Worm (Caenorhabditis elegans) whole organism, L4 larva: ENCODE data around the gene tpst-1.
A peak's percentile ranks its signal among the peaks of the same experiment; 100 is the strongest.

Experiments used
- D1046.2 ChIP-seq: fragments of 200-800 bp; sonication (Bioruptor generic); IDR thresholded peaks from 2 replicates; pipeline ENCODE4 v1.3.6; 2022; ENCODE audit warnings: missing genetic modification characterization, missing compliant biosample characterization
- T20F7.1 ChIP-seq: fragments of 200-800 bp; sonication (Bioruptor generic); optimal IDR thresholded peaks from 2 replicates; lab custom pipeline; 2018; ENCODE audit warnings: mild to moderate bottlenecking, missing genetic modification characterization, missing compliant biosample characterization
- Y48G9A.11 ChIP-seq: fragments of 200-800 bp; sonication (Bioruptor generic); IDR thresholded peaks from 2 replicates; pipeline ENCODE4 v1.3.6; 2022; ENCODE audit warnings: missing genetic modification reagents, missing genetic modification characterization, missing compliant biosample characterization
- ZK337.2 ChIP-seq: fragments of 200-800 bp; sonication (Bioruptor generic); IDR thresholded peaks from 2 replicates; pipeline ENCODE4 v1.3.6; 2022; ENCODE audit warnings: missing genetic modification reagents, missing genetic modification characterization, missing compliant biosample characterization
- ZK546.5 ChIP-seq, 2 experiments: sonication (generic microtip); optimal IDR thresholded peaks; 2 replicates each; lab custom pipeline; 2017; ENCODE audit warnings: missing biosample characterization in 2 of 2, missing genetic modification characterization in 2 of 2
- ama-1 ChIP-seq: fragments of 150-350 bp; optimal IDR thresholded peaks from 2 replicates; lab custom pipeline; 2014; ENCODE audit warnings: inconsistent platforms, mixed read lengths
- arid-1 ChIP-seq: fragments of 200-800 bp; sonication (Bioruptor generic); conservative IDR thresholded peaks from 2 replicates; pipeline ENCODE4 v1.3.6; 2022; ENCODE audit warnings: missing genetic modification reagents, missing genetic modification characterization, missing compliant biosample characterization
- attf-4 ChIP-seq: sonication (generic microtip); optimal IDR thresholded peaks from 3 replicates; lab custom pipeline; 2017; ENCODE audit warnings: missing biosample characterization, missing genetic modification characterization
- ceh-28 ChIP-seq: fragments of 150-350 bp; optimal IDR thresholded peaks from 2 replicates; lab custom pipeline; 2014; ENCODE audit warnings: missing biosample characterization, missing genetic modification reagents, missing genetic modification characterization
- ctbp-1 ChIP-seq: fragments of 200-800 bp; sonication (Bioruptor generic); IDR thresholded peaks from 2 replicates; pipeline ENCODE4 v1.3.6; 2022; ENCODE audit warnings: missing genetic modification reagents, missing genetic modification characterization, missing compliant biosample characterization
- daf-12 ChIP-seq: fragments of 150-350 bp; optimal IDR thresholded peaks from 2 replicates; lab custom pipeline; 2014; ENCODE audit warnings: missing biosample characterization, missing genetic modification reagents, missing genetic modification characterization
- daf-19 ChIP-seq: fragments of 200-800 bp; sonication (Bioruptor generic); conservative IDR thresholded peaks from 2 replicates; pipeline ENCODE4 v1.3.6; 2022; ENCODE audit warnings: missing genetic modification characterization, missing compliant biosample characterization
- dmd-9 ChIP-seq: fragments of 200-800 bp; sonication (Bioruptor generic); IDR thresholded peaks from 2 replicates; pipeline ENCODE4 v1.3.6; 2022; ENCODE audit warnings: missing genetic modification reagents, missing genetic modification characterization, missing compliant biosample characterization
- egl-43 ChIP-seq: fragments of 200-800 bp; sonication (Bioruptor generic); IDR thresholded peaks from 2 replicates; pipeline ENCODE4 v1.3.6; 2022; ENCODE audit warnings: missing genetic modification reagents, missing genetic modification characterization, missing compliant biosample characterization
- fkh-10 ChIP-seq: fragments of 150-350 bp; optimal IDR thresholded peaks from 2 replicates; lab custom pipeline; 2014; ENCODE audit warnings: missing biosample characterization, missing genetic modification reagents, missing genetic modification characterization
- gei-8 ChIP-seq: fragments of 200-800 bp; sonication (Bioruptor generic); optimal IDR thresholded peaks from 2 replicates; lab custom pipeline; 2018; ENCODE audit warnings: mild to moderate bottlenecking, missing genetic modification characterization, missing compliant biosample characterization
- hif-1 ChIP-seq, 2 experiments: sonication (generic microtip); optimal IDR thresholded peaks; 2 replicates each; lab custom pipeline; 2016 to 2017; ENCODE audit warnings: missing compliant biosample characterization in 2 of 2, missing genetic modification characterization in 2 of 2, missing genetic modification reagents in 2 of 2, missing genotype in 2 of 2, mild to moderate bottlenecking in 1 of 2
- hlh-30 ChIP-seq: sonication (generic microtip); optimal IDR thresholded peaks from 2 replicates; lab custom pipeline; 2017; ENCODE audit warnings: antibody characterized with exemption, mild to moderate bottlenecking, missing genetic modification characterization, missing compliant biosample characterization; ENCODE audit not compliant: insufficient read depth
- hmg-1.1 ChIP-seq: fragments of 200-800 bp; sonication (Bioruptor generic); IDR thresholded peaks from 2 replicates; pipeline ENCODE4 v1.3.6; 2022; ENCODE audit warnings: missing genetic modification reagents, missing genetic modification characterization, missing compliant biosample characterization
- jun-1 ChIP-seq: fragments of 150-350 bp; optimal IDR thresholded peaks from 2 replicates; lab custom pipeline; 2014; ENCODE audit warnings: missing biosample characterization, missing genetic modification reagents, missing genetic modification characterization
- lim-7 ChIP-seq: fragments of 200-800 bp; sonication (Bioruptor generic); IDR thresholded peaks from 2 replicates; pipeline ENCODE4 v1.3.6; 2022; ENCODE audit warnings: missing genetic modification characterization, missing compliant biosample characterization
- lin-1 ChIP-seq: fragments of 200-800 bp; sonication (Bioruptor generic); IDR thresholded peaks from 2 replicates; pipeline ENCODE4 v1.3.6; 2022; ENCODE audit warnings: missing genetic modification reagents, missing genetic modification characterization, missing compliant biosample characterization
- lin-15B ChIP-seq: fragments of 150-350 bp; sonication (generic microtip); optimal IDR thresholded peaks from 3 replicates; lab custom pipeline; 2014; ENCODE audit warnings: missing biosample characterization, missing genetic modification characterization
- lin-29 ChIP-seq: fragments of 200-800 bp; sonication (Bioruptor generic); IDR thresholded peaks from 2 replicates; pipeline ENCODE4 v1.3.6; 2022; ENCODE audit warnings: missing genetic modification reagents, missing genetic modification characterization, missing compliant biosample characterization
- madf-5 ChIP-seq, 2 experiments: fragments of 200-800 bp; sonication (Bioruptor generic); IDR thresholded peaks; 2 replicates each; pipeline ENCODE4 v1.3.6; 2022; ENCODE audit warnings: missing compliant biosample characterization in 2 of 2, missing genetic modification characterization in 2 of 2
- madf-9 ChIP-seq: fragments of 200-800 bp; sonication (Bioruptor generic); conservative IDR thresholded peaks from 2 replicates; pipeline ENCODE4 v1.3.6; 2022; ENCODE audit warnings: missing genetic modification reagents, missing genetic modification characterization, missing compliant biosample characterization
- mdl-1 ChIP-seq, 2 experiments: fragments of 150-350 bp in 1 of 2; sonication (generic microtip) in 1 of 2; optimal IDR thresholded peaks; 2 replicates each; lab custom pipeline; 2014 to 2017; ENCODE audit warnings: missing biosample characterization in 2 of 2, missing genetic modification characterization in 2 of 2
- mdt-29 ChIP-seq: fragments of 200-800 bp; sonication (Bioruptor generic); IDR thresholded peaks from 2 replicates; pipeline ENCODE4 v1.3.6; 2022; ENCODE audit warnings: missing genetic modification reagents, missing genetic modification characterization, missing compliant biosample characterization
- mes-2 ChIP-seq: sonication (generic microtip); optimal IDR thresholded peaks from 2 replicates; lab custom pipeline; 2016; ENCODE audit warnings: missing genotype, mild to moderate bottlenecking, missing genetic modification characterization, missing compliant biosample characterization; ENCODE audit not compliant: poor library complexity, severe bottlenecking
- mxl-2 ChIP-seq: fragments of 200-800 bp; sonication (Bioruptor generic); conservative IDR thresholded peaks from 2 replicates; pipeline ENCODE4 v1.3.6; 2022; ENCODE audit warnings: missing genetic modification reagents, missing genetic modification characterization, missing compliant biosample characterization
- nhr-111 ChIP-seq: fragments of 200-800 bp; sonication (Bioruptor generic); optimal IDR thresholded peaks from 2 replicates; lab custom pipeline; 2018; ENCODE audit warnings: mild to moderate bottlenecking, missing genetic modification characterization, missing compliant biosample characterization
- nhr-42 ChIP-seq: fragments of 200-800 bp; sonication (Bioruptor generic); IDR thresholded peaks from 2 replicates; pipeline ENCODE4 v1.3.6; 2022; ENCODE audit warnings: missing genetic modification characterization, missing compliant biosample characterization
- nhr-48 ChIP-seq: sonication (generic microtip); optimal IDR thresholded peaks from 2 replicates; lab custom pipeline; 2016; ENCODE audit warnings: mild to moderate bottlenecking, missing genetic modification characterization, missing compliant biosample characterization
- nhr-6 ChIP-seq: fragments of 150-350 bp; optimal IDR thresholded peaks from 2 replicates; lab custom pipeline; 2014; ENCODE audit warnings: missing biosample characterization, missing genetic modification characterization
- nhr-77 ChIP-seq: fragments of 150-350 bp; optimal IDR thresholded peaks from 2 replicates; lab custom pipeline; 2014; ENCODE audit warnings: missing biosample characterization, missing genetic modification characterization
- pha-4 ChIP-seq, 2 experiments: fragments of 150-350 bp in 1 of 2; fragments of 200-800 bp in 1 of 2; sonication (Bioruptor generic) in 1 of 2; IDR thresholded peaks in 1 of 2; optimal IDR thresholded peaks in 1 of 2; 2 replicates each; pipeline versions ENCODE4 v1.3.6 to Lab custom; 2014 to 2022; ENCODE audit warnings: missing genetic modification characterization in 2 of 2, missing genetic modification reagents in 2 of 2, missing biosample characterization in 1 of 2, missing compliant biosample characterization in 1 of 2
- php-3 ChIP-seq: fragments of 200-800 bp; sonication (Bioruptor generic); IDR thresholded peaks from 2 replicates; pipeline ENCODE4 v1.3.6; 2022; ENCODE audit warnings: missing genetic modification reagents, missing genetic modification characterization, missing compliant biosample characterization
- pqm-1 ChIP-seq: sonication (generic microtip); optimal IDR thresholded peaks from 2 replicates; lab custom pipeline; 2017; ENCODE audit warnings: missing biosample characterization, missing genetic modification characterization
- set-16 ChIP-seq: fragments of 200-800 bp; sonication (Bioruptor generic); IDR thresholded peaks from 2 replicates; pipeline ENCODE4 v1.3.6; 2022; ENCODE audit warnings: missing genetic modification reagents, missing genetic modification characterization, missing compliant biosample characterization
- spr-3 ChIP-seq: fragments of 200-800 bp; sonication (Bioruptor generic); optimal IDR thresholded peaks from 2 replicates; lab custom pipeline; 2018; ENCODE audit warnings: mild to moderate bottlenecking, missing genetic modification characterization, missing compliant biosample characterization
- tra-1 ChIP-seq: fragments of 200-800 bp; sonication (Bioruptor generic); IDR thresholded peaks from 2 replicates; pipeline ENCODE4 v1.3.6; 2022; ENCODE audit warnings: missing genetic modification reagents, missing genetic modification characterization, missing compliant biosample characterization
- unc-130 ChIP-seq: sonication (generic microtip); optimal IDR thresholded peaks from 2 replicates; lab custom pipeline; 2016; ENCODE audit warnings: missing genetic modification reagents, missing genetic modification characterization, missing compliant biosample characterization
- unc-62 ChIP-seq, 3 experiments: fragments of 150-350 bp in 1 of 3; sonication (generic microtip); optimal IDR thresholded peaks in 2 of 3; peaks in 1 of 3; 1 replicate in 1 of 3; 2 replicates in 2 of 3; lab custom pipeline; 2014 to 2017; ENCODE audit warnings: missing biosample characterization in 3 of 3, missing genetic modification characterization in 3 of 3, missing genetic modification reagents in 3 of 3, missing genotype in 1 of 3
- zag-1 ChIP-seq: fragments of 150-350 bp; optimal IDR thresholded peaks from 2 replicates; lab custom pipeline; 2014; ENCODE audit warnings: missing biosample characterization, missing genetic modification characterization
- zfp-3 ChIP-seq: fragments of 200-800 bp; sonication (Bioruptor generic); conservative IDR thresholded peaks from 2 replicates; pipeline ENCODE4 v1.3.6; 2022; ENCODE audit warnings: missing genetic modification reagents, missing genetic modification characterization, missing compliant biosample characterization

Gene tpst-1

DNA sequence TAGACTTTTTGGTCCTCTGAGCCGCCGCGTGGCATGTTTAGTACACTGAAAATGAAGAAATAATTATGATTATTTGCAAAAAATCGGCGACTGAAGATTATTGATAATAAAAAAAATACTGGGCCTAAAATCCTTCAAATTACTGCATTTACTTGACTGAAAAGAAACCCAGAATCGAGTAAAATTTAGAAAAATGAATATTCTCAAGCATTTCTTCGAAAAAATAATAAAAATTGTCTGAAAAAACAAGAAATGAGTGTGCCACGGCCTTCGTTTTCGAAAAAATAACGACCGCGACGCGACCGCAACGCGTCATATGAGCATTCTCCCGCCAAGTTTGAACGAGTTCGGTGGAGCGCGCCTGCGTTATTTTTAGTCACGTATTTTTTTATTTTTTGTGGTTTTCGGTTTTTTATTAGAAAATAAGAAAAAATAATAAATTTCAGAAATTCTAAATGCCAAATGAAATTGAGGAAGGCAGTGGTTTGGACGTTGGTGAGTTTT, 25.8 kb upstream of the tpst-1 start, which contains the start of the genes rsp-3 and spin-4 (continued):
- no peak for TF ChIP-seq mxl-2
- TF ChIP-seq lin-29 (GFP tag; lab: Robert Waterston, UW), result no peak
- no peak for TF ChIP-seq nhr-42 (GFP tag; lab: Robert Waterston, UW)
- TF ChIP-seq pqm-1 (tag; lab: Kevin White, UChicago), result no peak
- no peak for TF ChIP-seq unc-62 (GFP tag; optimal IDR thresholded peaks at IDR 0.05 in 1 of 2; lab: Kevin White, UChicago)
- no peak for TF ChIP-seq unc-62 (tag; optimal IDR thresholded peaks at IDR 0.05; lab: Kevin White, UChicago)
- TF ChIP-seq Y48G9A.11 (GFP tag; lab: Robert Waterston, UW), result no peak
- TF ChIP-seq gei-8 (GFP tag; lab: Kevin White, UChicago), result no peak
- no peak for TF ChIP-seq lin-15B (tag; lab: Kevin White, UChicago)
- TF ChIP-seq ama-1 (lab: Kevin White, UChicago), result peak; percentile 44
- no peak for TF ChIP-seq daf-12 (tag; lab: Kevin White, UChicago)
- no peak for TF ChIP-seq mdt-29 (GFP tag; lab: Robert Waterston, UW)
- TF ChIP-seq nhr-6, result peak; percentile 59
- TF ChIP-seq mdl-1 (tag; optimal IDR thresholded peaks at IDR 0.05; lab: Kevin White, UChicago), result no peak
- no peak for TF ChIP-seq dmd-9
- no peak for TF ChIP-seq jun-1 (tag; lab: Kevin White, UChicago)
- peak; percentile 26 for TF ChIP-seq fkh-10 (GFP tag; lab: Kevin White, UChicago)
- TF ChIP-seq php-3 (GFP tag; lab: Robert Waterston, UW), result no peak
- TF ChIP-seq daf-19 (GFP tag; lab: Robert Waterston, UW), result no peak
- peak; percentile 51 for TF ChIP-seq unc-130 (GFP tag; lab: Kevin White, UChicago)
- TF ChIP-seq hif-1 (tag; optimal IDR thresholded peaks at IDR 0.05; lab: Kevin White, UChicago), result peak in 1 of 2 experiments; percentile 69
- TF ChIP-seq lim-7 (GFP tag; lab: Robert Waterston, UW), result no peak
- no peak for TF ChIP-seq hmg-1.1
- peak; percentile 36 for TF ChIP-seq nhr-77 (tag; lab: Kevin White, UChicago)
- no peak for TF ChIP-seq ctbp-1
- TF ChIP-seq nhr-111 (GFP tag; lab: Kevin White, UChicago), result no peak
- no peak for TF ChIP-seq egl-43
- TF ChIP-seq madf-5 (GFP tag; IDR thresholded peaks at IDR 0.05; lab: Robert Waterston, UW), result no peak
- TF ChIP-seq zfp-3 (GFP tag; lab: Robert Waterston, UW), result no peak

DNA sequence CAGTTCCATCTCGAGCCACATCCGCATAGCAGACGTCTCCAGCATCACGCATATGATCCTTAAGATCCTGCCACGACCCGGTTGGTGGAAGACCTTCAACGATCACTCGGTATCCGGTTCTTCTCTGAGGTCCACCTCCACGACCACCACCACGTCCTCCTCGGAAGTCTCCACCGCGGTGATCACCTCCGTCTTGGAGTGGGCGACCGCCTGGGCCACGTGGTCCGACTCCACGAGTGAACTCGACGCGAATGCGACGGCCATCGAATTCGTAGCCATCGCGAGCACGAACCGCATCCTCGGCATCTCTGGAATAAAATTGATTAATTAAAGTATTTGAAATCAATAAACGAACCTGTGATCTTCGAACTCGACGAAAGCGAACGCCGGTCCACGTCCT, 25.3 kb upstream of the tpst-1 start:
- 0 out of 2 replicates have a peak, but pooled peaks have one; percentile 45 for TF ChIP-seq D1046.2
- peak; percentile 81 for TF ChIP-seq set-16 (GFP tag; lab: Robert Waterston, UW)
- no peak for TF ChIP-seq egl-43
- no peak for TF ChIP-seq pqm-1 (tag; lab: Kevin White, UChicago)
- TF ChIP-seq zag-1 (tag; lab: Kevin White, UChicago), result no peak
- no peak for TF ChIP-seq lin-1
- TF ChIP-seq attf-4, result no peak
- TF ChIP-seq ZK337.2, result no peak
- no peak for TF ChIP-seq mdt-29 (GFP tag; lab: Robert Waterston, UW)
- TF ChIP-seq lim-7 (GFP tag; lab: Robert Waterston, UW), result no peak
- TF ChIP-seq hif-1 (tag; optimal IDR thresholded peaks at IDR 0.05; lab: Kevin White, UChicago), result no peak

DNA sequence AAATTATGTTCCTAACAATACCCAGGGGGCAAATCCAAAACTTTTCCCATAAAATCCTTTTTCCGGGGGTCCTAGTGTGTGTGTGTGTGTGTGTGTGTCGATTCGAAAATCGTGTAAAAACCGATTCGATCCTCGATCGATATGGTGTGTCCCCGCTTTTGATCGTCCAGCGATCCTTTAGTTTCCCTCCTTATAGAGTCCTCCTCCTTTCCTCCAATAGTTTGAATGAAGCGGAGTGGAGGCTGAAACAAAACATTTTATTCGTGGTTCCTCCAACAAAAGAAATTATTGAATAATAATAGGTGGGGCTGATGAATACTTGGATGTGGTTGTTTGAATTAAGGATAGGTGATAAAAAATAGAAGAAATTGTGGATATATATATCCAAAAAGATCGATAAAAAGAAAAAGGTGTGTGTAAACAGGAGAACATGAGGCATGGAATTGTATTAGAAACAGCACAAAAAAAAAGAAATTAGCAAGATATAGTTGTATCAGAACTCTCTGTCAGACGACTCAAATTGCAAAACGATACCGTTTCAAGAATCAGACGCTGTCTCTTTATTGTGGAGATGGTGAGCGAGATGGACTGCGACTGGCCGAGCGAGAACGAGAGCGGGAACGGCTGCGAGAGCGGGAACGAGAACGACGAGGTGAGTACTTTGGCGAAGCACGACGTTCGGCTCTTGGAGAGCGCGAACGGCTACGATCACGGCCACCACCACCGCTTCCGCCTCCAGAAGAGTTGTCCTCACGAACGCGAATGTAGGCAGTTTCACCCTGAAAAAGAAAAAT, 24.6 kb upstream of the tpst-1 start:
- no peak for TF ChIP-seq mes-2 (tag; lab: Kevin White, UChicago)
- TF ChIP-seq ctbp-1, result no peak
- TF ChIP-seq pha-4 (GFP tag; IDR thresholded peaks at IDR 0.05; lab: Robert Waterston, UW), result 0 out of 2 replicates have a peak, but pooled peaks have one; percentile 28
- no peak for TF ChIP-seq pha-4 (tag; optimal IDR thresholded peaks at IDR 0.05; lab: Kevin White, UChicago)
- TF ChIP-seq ceh-28 (tag; lab: Kevin White, UChicago), result no peak
- peak; percentile 70 for TF ChIP-seq set-16 (GFP tag; lab: Robert Waterston, UW)
- no peak for TF ChIP-seq mdt-29 (GFP tag; lab: Robert Waterston, UW)
- TF ChIP-seq arid-1, result 0 out of 2 replicates have a peak, but pooled peaks have one; percentile 16
- no peak for TF ChIP-seq hlh-30
- TF ChIP-seq tra-1 (GFP tag; lab: Robert Waterston, UW), result no peak
- no peak for TF ChIP-seq nhr-48 (tag; lab: Kevin White, UChicago)
- no peak for TF ChIP-seq spr-3 (GFP tag; lab: Kevin White, UChicago)
- TF ChIP-seq T20F7.1 (GFP tag; lab: Kevin White, UChicago), result no peak
- no peak for TF ChIP-seq madf-9 (GFP tag; lab: Robert Waterston, UW)
- TF ChIP-seq ZK546.5 (tag; optimal IDR thresholded peaks at IDR 0.05; lab: Kevin White, UChicago), result no peak
